Worm (Caenorhabditis elegans) whole organism, L3 larva: ENCODE measurements around the gene ZK662.5.

Experiments
- R02D3.7 ChIP-seq: fragments of 150-350 bp; optimal IDR thresholded peaks from 2 replicates; lab custom pipeline; 2014; ENCODE audit warnings: missing biosample characterization, missing genetic modification characterization
- aly-2 ChIP-seq: fragments of 150-350 bp; optimal IDR thresholded peaks from 2 replicates; lab custom pipeline; 2014; ENCODE audit warnings: missing biosample characterization, missing genetic modification characterization
- ceh-16 ChIP-seq: sonication (generic microtip); optimal IDR thresholded peaks from 2 replicates; lab custom pipeline; 2017; ENCODE audit warnings: missing biosample characterization, missing genetic modification characterization
- ceh-28 ChIP-seq: fragments of 150-350 bp; optimal IDR thresholded peaks from 2 replicates; lab custom pipeline; 2014; ENCODE audit warnings: missing biosample characterization, missing genetic modification reagents, missing genetic modification characterization
- ceh-82 ChIP-seq: fragments of 150-350 bp; optimal IDR thresholded peaks from 2 replicates; lab custom pipeline; 2014; ENCODE audit warnings: missing biosample characterization, missing genetic modification characterization
- ceh-9 ChIP-seq: sonication (generic microtip); optimal IDR thresholded peaks from 2 replicates; lab custom pipeline; 2018; ENCODE audit warnings: missing biosample characterization, missing genetic modification characterization
- egl-27 ChIP-seq: sonication (generic microtip); optimal IDR thresholded peaks from 4 replicates; lab custom pipeline; 2017; ENCODE audit warnings: missing biosample characterization, missing genetic modification reagents, missing genetic modification characterization
- egl-5 ChIP-seq: fragments of 150-350 bp; optimal IDR thresholded peaks from 2 replicates; lab custom pipeline; 2017; ENCODE audit warnings: missing biosample characterization, missing genetic modification reagents, missing genetic modification characterization, inconsistent platforms
- elt-1 ChIP-seq: fragments of 150-350 bp; optimal IDR thresholded peaks from 2 replicates; lab custom pipeline; 2014; ENCODE audit warnings: missing biosample characterization, missing genetic modification characterization
- elt-2 ChIP-seq: sonication (generic microtip); optimal IDR thresholded peaks from 2 replicates; lab custom pipeline; 2016; ENCODE audit warnings: missing genetic modification reagents, mild to moderate bottlenecking, missing genetic modification characterization, missing compliant biosample characterization
- elt-3 ChIP-seq, 3 experiments: fragments of 150-350 bp in 1 of 3; sonication (generic microtip) in 2 of 3; optimal IDR thresholded peaks; 2 replicates in 2 of 3; 4 replicates in 1 of 3; lab custom pipeline; 2014 to 2017; ENCODE audit warnings: missing biosample characterization in 3 of 3, missing genetic modification characterization in 3 of 3
- fkh-10 ChIP-seq: sonication (generic microtip); optimal IDR thresholded peaks from 2 replicates; lab custom pipeline; 2017; ENCODE audit warnings: missing biosample characterization, missing genetic modification reagents, missing genetic modification characterization
- fos-1 ChIP-seq: fragments of 150-350 bp; optimal IDR thresholded peaks from 2 replicates; lab custom pipeline; 2014; ENCODE audit warnings: missing biosample characterization, missing genetic modification characterization
- hmg-11 ChIP-seq: sonication (generic microtip); optimal IDR thresholded peaks from 2 replicates; lab custom pipeline; 2016; ENCODE audit warnings: missing genetic modification characterization, missing compliant biosample characterization
- jun-1 ChIP-seq: fragments of 150-350 bp; optimal IDR thresholded peaks from 2 replicates; lab custom pipeline; 2014; ENCODE audit warnings: missing biosample characterization, missing genetic modification reagents, missing genetic modification characterization
- mdl-1 ChIP-seq: fragments of 150-350 bp; optimal IDR thresholded peaks from 2 replicates; lab custom pipeline; 2014; ENCODE audit warnings: missing biosample characterization, missing genetic modification characterization
- mml-1 ChIP-seq: fragments of 150-350 bp; sonication (generic microtip); optimal IDR thresholded peaks from 3 replicates; lab custom pipeline; 2014; ENCODE audit warnings: missing biosample characterization, missing genetic modification characterization
- nfya-1 ChIP-seq: sonication (generic microtip); optimal IDR thresholded peaks from 2 replicates; lab custom pipeline; 2017; ENCODE audit warnings: missing genetic modification characterization, mild to moderate bottlenecking, missing compliant biosample characterization, antibody characterized with exemption, moderate library complexity; ENCODE audit not compliant: insufficient read depth
- nhr-12 ChIP-seq: fragments of 150-350 bp; optimal IDR thresholded peaks from 2 replicates; lab custom pipeline; 2014; ENCODE audit warnings: missing biosample characterization, missing genetic modification characterization
- nhr-237 ChIP-seq: fragments of 150-350 bp; optimal IDR thresholded peaks from 2 replicates; lab custom pipeline; 2014; ENCODE audit warnings: missing biosample characterization, missing genetic modification characterization
- nhr-25 ChIP-seq: sonication (generic microtip); optimal IDR thresholded peaks from 2 replicates; lab custom pipeline; 2017; ENCODE audit warnings: missing biosample characterization, missing genetic modification characterization
- nhr-28 ChIP-seq: fragments of 150-350 bp; optimal IDR thresholded peaks from 2 replicates; lab custom pipeline; 2014; ENCODE audit warnings: missing biosample characterization, missing genetic modification characterization
- nhr-43 ChIP-seq: sonication (generic microtip); optimal IDR thresholded peaks from 2 replicates; lab custom pipeline; 2016; ENCODE audit warnings: mild to moderate bottlenecking, missing genetic modification characterization, missing compliant biosample characterization; ENCODE audit not compliant: poor library complexity, severe bottlenecking
- nhr-77 ChIP-seq: fragments of 150-350 bp; optimal IDR thresholded peaks from 2 replicates; lab custom pipeline; 2014; ENCODE audit warnings: missing biosample characterization, missing genetic modification characterization
- pha-4 ChIP-seq: fragments of 150-350 bp; optimal IDR thresholded peaks from 2 replicates; lab custom pipeline; 2014; ENCODE audit warnings: missing biosample characterization, missing genetic modification reagents, missing genetic modification characterization
- pqm-1 ChIP-seq: fragments of 150-350 bp; optimal IDR thresholded peaks from 2 replicates; lab custom pipeline; 2017; ENCODE audit warnings: missing biosample characterization, missing genetic modification characterization, inconsistent platforms
- sea-2 ChIP-seq: fragments of 150-350 bp; sonication (generic microtip); optimal IDR thresholded peaks from 4 replicates; lab custom pipeline; 2014; ENCODE audit warnings: missing biosample characterization, missing genetic modification reagents, missing genetic modification characterization
- snpc-4 ChIP-seq: fragments of 150-350 bp; optimal IDR thresholded peaks from 2 replicates; lab custom pipeline; 2014; ENCODE audit warnings: missing biosample characterization, missing genetic modification characterization
- tbx-2 ChIP-seq: sonication (generic microtip); optimal IDR thresholded peaks from 2 replicates; lab custom pipeline; 2016; ENCODE audit warnings: mild to moderate bottlenecking, missing genetic modification characterization, missing compliant biosample characterization
- unc-39 ChIP-seq: sonication (generic microtip); optimal IDR thresholded peaks from 4 replicates; lab custom pipeline; 2017; ENCODE audit warnings: missing biosample characterization, missing genetic modification characterization
- unc-62 ChIP-seq: fragments of 150-350 bp; sonication (generic microtip); optimal IDR thresholded peaks from 4 replicates; lab custom pipeline; 2014; ENCODE audit warnings: missing biosample characterization, missing genetic modification reagents, missing genetic modification characterization
- ztf-11 ChIP-seq: fragments of 150-350 bp; optimal IDR thresholded peaks from 2 replicates; lab custom pipeline; 2014; ENCODE audit warnings: missing biosample characterization, missing genetic modification characterization
- ztf-4 ChIP-seq: fragments of 150-350 bp; optimal IDR thresholded peaks from 2 replicates; lab custom pipeline; 2014; ENCODE audit warnings: missing biosample characterization, missing genetic modification characterization

ZK662.5 gene

DNA sequence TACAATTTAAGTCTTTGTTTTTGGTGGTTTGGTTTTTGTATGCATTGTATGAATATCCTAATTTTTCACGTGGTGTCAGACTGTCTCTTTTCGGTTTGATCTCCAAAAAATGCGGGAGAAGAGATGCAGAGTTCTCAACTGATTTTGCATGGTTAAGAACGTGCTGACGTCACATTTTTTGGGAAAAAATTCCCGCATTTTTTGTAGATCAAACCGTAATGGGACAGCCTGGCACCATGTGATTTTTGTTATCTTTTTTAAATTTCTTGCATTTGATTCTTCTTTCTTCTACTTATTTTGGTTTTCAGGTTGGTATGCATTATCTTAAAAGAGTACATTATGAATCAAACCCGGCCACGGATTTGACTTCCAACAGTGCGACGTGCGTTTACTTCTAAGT lies at the start of gene ZK662.5:
ZK662.5 (plus strand) TSS at position 301 of the 400 bp plus-strand sequence.
- TF ChIP-seq ceh-82 (tag; lab: Kevin White, UChicago) (no peak), elt-3 (tag; optimal IDR thresholded peaks at IDR 0.05; lab: Kevin White, UChicago) (no peak), mdl-1 (tag; lab: Kevin White, UChicago) (no peak), egl-27 (tag; lab: Kevin White, UChicago) (no peak), tbx-2 (no peak), ztf-4 (tag; lab: Kevin White, UChicago) (no peak), nhr-77 (tag; lab: Kevin White, UChicago) (no peak), hmg-11 (tag; lab: Kevin White, UChicago) (no peak), nhr-25 (tag; lab: Kevin White, UChicago) (no peak), egl-5 (tag; lab: Kevin White, UChicago) (no peak), ceh-9 (no peak), aly-2 (tag; lab: Kevin White, UChicago) (no peak), unc-39 (tag; lab: Kevin White, UChicago) (no peak), ceh-28 (tag; lab: Kevin White, UChicago) (no peak), sea-2 (GFP tag; lab: Kevin White, UChicago) (no peak)

DNA sequence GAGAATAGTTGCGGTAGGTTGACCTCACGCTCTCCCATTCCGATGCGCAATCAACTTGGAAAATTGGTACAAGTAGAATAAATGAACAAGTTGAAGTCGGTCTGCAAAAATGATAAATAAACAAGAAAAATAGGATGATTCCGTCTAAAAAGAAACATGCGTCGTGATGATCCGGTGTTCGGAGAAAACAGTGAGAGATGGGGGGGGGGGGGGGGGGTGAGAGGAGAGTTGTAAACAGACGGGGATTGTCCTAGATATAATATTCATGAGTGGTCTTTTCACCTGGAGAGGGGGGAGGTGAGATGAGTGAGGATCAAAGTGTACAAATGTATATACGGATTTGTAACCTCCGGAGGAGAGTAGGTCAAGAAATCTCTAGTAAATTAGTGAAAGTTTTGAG lies 45.8 kb upstream of the ZK662.5 start, which contains the start of gene F59D12.2:
F59D12.2 (minus strand) TSS at position 101 of the 400 bp plus-strand sequence.
- TF ChIP-seq ztf-11 (tag; lab: Kevin White, UChicago) (no peak), ceh-9 (no peak), fos-1 (tag; lab: Kevin White, UChicago) (no peak), unc-62 (GFP tag; lab: Kevin White, UChicago) (no peak), ceh-28 (tag; lab: Kevin White, UChicago) (no peak), jun-1 (tag; lab: Kevin White, UChicago) (no peak), mdl-1 (tag; lab: Kevin White, UChicago) (no peak), ceh-16 (tag; lab: Kevin White, UChicago) (no peak), hmg-11 (tag; lab: Kevin White, UChicago) (no peak), nhr-12 (no peak), R02D3.7 (tag; lab: Kevin White, UChicago) (no peak), nhr-28 (tag; lab: Kevin White, UChicago) (no peak), nhr-237 (tag; lab: Kevin White, UChicago) (no peak), snpc-4 (tag; lab: Kevin White, UChicago) (no peak)
- TF ChIP-seq, all 47 proteins: peak for 0

DNA sequence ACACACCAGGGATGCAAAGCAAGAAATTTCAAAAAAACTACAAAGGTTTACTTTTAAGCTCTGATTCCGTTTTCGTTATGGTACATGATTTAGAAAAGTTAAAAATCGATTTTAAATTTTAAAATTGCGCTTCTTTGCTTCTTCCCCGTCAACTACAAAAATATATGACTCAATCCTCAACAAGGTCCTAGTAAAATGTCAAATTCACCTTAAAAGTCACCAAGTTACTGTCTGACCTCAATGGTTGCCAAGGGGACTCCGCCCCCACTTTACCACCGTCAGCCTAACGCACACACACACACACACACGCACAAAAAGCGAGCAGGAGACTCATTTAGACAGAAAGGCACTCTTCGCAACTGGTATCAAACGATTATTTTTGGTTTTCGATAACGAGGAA lies 40.1 kb upstream of the ZK662.5 start, which contains the start of gene gpn-1:
gpn-1 (plus strand) TSS at position 301 of the 400 bp plus-strand sequence.
- TF ChIP-seq elt-1 (tag; lab: Kevin White, UChicago) (no peak), egl-5 (tag; lab: Kevin White, UChicago) (no peak), ceh-9 (no peak), ceh-28 (tag; lab: Kevin White, UChicago) (no peak), fkh-10 (no peak)
- TF ChIP-seq, all 47 proteins: peak for 0

DNA sequence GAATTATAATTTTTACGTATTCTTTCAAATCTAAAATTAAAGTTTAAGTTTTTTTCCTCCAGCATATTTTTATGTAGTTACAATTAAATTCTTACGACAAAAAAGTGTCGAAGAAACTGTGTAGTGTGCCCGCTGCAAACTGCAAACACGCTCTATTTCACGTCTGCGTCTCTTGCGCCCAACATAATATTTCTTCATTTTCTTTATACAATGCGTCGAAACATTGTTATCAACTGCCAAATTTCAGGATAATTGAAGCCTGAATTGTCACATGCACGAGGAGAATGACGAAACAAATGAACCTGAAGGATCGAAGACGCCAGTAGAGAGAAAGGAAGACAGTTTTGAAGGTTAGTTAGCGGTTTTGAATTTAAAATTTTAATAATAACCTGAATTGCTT lies 32.2 kb upstream of the ZK662.5 start, which contains the start of gene C03H12.1:
C03H12.1 (plus strand) TSS at position 206 of the 400 bp plus-strand sequence.
- TF ChIP-seq aly-2 (tag; lab: Kevin White, UChicago) (no peak), elt-2 (tag; lab: Kevin White, UChicago) (peak; percentile 61), mml-1 (tag; lab: Kevin White, UChicago) (no peak), ceh-9 (no peak), ceh-16 (tag; lab: Kevin White, UChicago) (no peak), egl-27 (tag; lab: Kevin White, UChicago) (no peak), nhr-77 (tag; lab: Kevin White, UChicago) (no peak), elt-3 (tag; optimal IDR thresholded peaks at IDR 0.05; lab: Kevin White, UChicago) (no peak), hmg-11 (tag; lab: Kevin White, UChicago) (peak; percentile 1), nfya-1 (tag; lab: Kevin White, UChicago) (no peak), nhr-43 (tag; lab: Kevin White, UChicago) (no peak), pha-4 (tag; lab: Kevin White, UChicago) (peak; percentile 21), ceh-82 (tag; lab: Kevin White, UChicago) (no peak), pqm-1 (tag; lab: Kevin White, UChicago) (peak; percentile 61), nhr-237 (tag; lab: Kevin White, UChicago) (no peak)
- TF ChIP-seq, all 47 proteins: peak for 4
